Worm (Caenorhabditis elegans) whole organism, early embryonic: ENCODE measurements around the gene T24B8.3.

Experiments
- B0310.2 ChIP-seq: sonication (generic microtip); optimal IDR thresholded peaks from 2 replicates; lab custom pipeline; 2016; ENCODE audit warnings: mild to moderate bottlenecking, missing genetic modification characterization, missing compliant biosample characterization
- F13C5.2 ChIP-seq: sonication (generic microtip); optimal IDR thresholded peaks from 2 replicates; lab custom pipeline; 2017; ENCODE audit warnings: mild to moderate bottlenecking, missing genetic modification characterization, inconsistent platforms, missing compliant biosample characterization
- aly-1 ChIP-seq: sonication (generic microtip); optimal IDR thresholded peaks from 2 replicates; lab custom pipeline; 2016; ENCODE audit warnings: missing genetic modification characterization, missing compliant biosample characterization
- ama-1 ChIP-seq: fragments of 150-350 bp; optimal IDR thresholded peaks from 2 replicates; lab custom pipeline; 2014
- ceh-13 ChIP-seq: fragments of 200-800 bp; sonication (Bioruptor generic); optimal IDR thresholded peaks from 2 replicates; lab custom pipeline; 2018; ENCODE audit warnings: mild to moderate bottlenecking, missing genetic modification characterization, missing compliant biosample characterization
- flt-1 ChIP-seq: fragments of 200-800 bp; sonication (Bioruptor generic); IDR thresholded peaks from 2 replicates; pipeline ENCODE4 v1.3.6; 2022; ENCODE audit warnings: missing genetic modification characterization, missing compliant biosample characterization
- hmbx-1 ChIP-seq: sonication (generic microtip); optimal IDR thresholded peaks from 2 replicates; lab custom pipeline; 2016; ENCODE audit warnings: mild to moderate bottlenecking, missing genetic modification characterization, missing compliant biosample characterization
- hnd-1 ChIP-seq: sonication (generic microtip); optimal IDR thresholded peaks from 2 replicates; lab custom pipeline; 2016; ENCODE audit warnings: missing genetic modification characterization, missing compliant biosample characterization
- pes-1 ChIP-seq: fragments of 200-800 bp; sonication (Bioruptor generic); IDR thresholded peaks from 2 replicates; pipeline ENCODE4 v1.3.6; 2022; ENCODE audit warnings: missing genetic modification reagents, missing genetic modification characterization, missing compliant biosample characterization
- sea-1 ChIP-seq: fragments of 200-800 bp; sonication (Bioruptor generic); conservative IDR thresholded peaks from 2 replicates; pipeline ENCODE4 v1.3.6; 2022; ENCODE audit warnings: missing genetic modification characterization, missing compliant biosample characterization
- tbx-11 ChIP-seq: fragments of 200-800 bp; sonication (Bioruptor generic); IDR thresholded peaks from 2 replicates; pipeline ENCODE4 v1.3.6; 2022; ENCODE audit warnings: missing genetic modification characterization, missing compliant biosample characterization
- tbx-37 ChIP-seq: fragments of 200-800 bp; sonication (Bioruptor generic); conservative IDR thresholded peaks from 2 replicates; pipeline ENCODE4 v1.3.6; 2022; ENCODE audit warnings: missing genetic modification reagents, missing genetic modification characterization, missing compliant biosample characterization
- tra-4 ChIP-seq: sonication (generic microtip); optimal IDR thresholded peaks from 2 replicates; lab custom pipeline; 2017; ENCODE audit warnings: missing genetic modification characterization, missing compliant biosample characterization

- TF ChIP-seq ama-1 (lab: Kevin White, UChicago) (no peak), B0310.2 (tag; lab: Kevin White, UChicago) (no peak), tra-4 (tag; lab: Kevin White, UChicago) (no peak), flt-1 (GFP tag; lab: Robert Waterston, UW) (no peak), hnd-1 (tag; lab: Kevin White, UChicago) (no peak), hmbx-1 (tag; lab: Kevin White, UChicago) (no peak), F13C5.2 (no peak), aly-1 (no peak), ceh-13 (GFP tag; lab: Kevin White, UChicago) (no peak), sea-1 (GFP tag; lab: Robert Waterston, UW) (no peak), tbx-11 (GFP tag; lab: Robert Waterston, UW) (no peak), tbx-37 (GFP tag; lab: Robert Waterston, UW) (no peak), pes-1 (GFP tag; lab: Robert Waterston, UW) (no peak)
Measured at ce11 chrII:9070740-9071139, 9.8 kb upstream of the T24B8.3 start, which contains the start of gene T24B8.4.
